Worm (Caenorhabditis elegans) whole organism, young adult: ENCODE results near the gene C23F12.9.

Experiments
- B0261.1 ChIP-seq: sonication (generic microtip); optimal IDR thresholded peaks from 2 replicates; lab custom pipeline; 2016; ENCODE audit warnings: mild to moderate bottlenecking, missing genetic modification characterization, moderate library complexity, missing compliant biosample characterization
- B0336.3 ChIP-seq: fragments of 200-800 bp; sonication (Bioruptor generic); IDR thresholded peaks from 2 replicates; pipeline ENCODE4 v1.3.6; 2022; ENCODE audit warnings: missing genetic modification characterization, missing compliant biosample characterization
- C17E4.6 ChIP-seq: fragments of 200-800 bp; sonication (Bioruptor generic); IDR thresholded peaks from 2 replicates; pipeline ENCODE4 v1.3.6; 2022; ENCODE audit warnings: missing genetic modification reagents, missing genetic modification characterization, missing compliant biosample characterization
- F22D6.2 ChIP-seq: sonication (generic microtip); optimal IDR thresholded peaks from 2 replicates; lab custom pipeline; 2016; ENCODE audit warnings: mild to moderate bottlenecking, missing genetic modification characterization, missing compliant biosample characterization
- F37B4.10 ChIP-seq: fragments of 200-800 bp; sonication (Bioruptor generic); IDR thresholded peaks from 2 replicates; pipeline ENCODE4 v1.3.6; 2022; ENCODE audit warnings: missing genetic modification characterization, missing compliant biosample characterization
- F39B2.1 ChIP-seq: fragments of 200-800 bp; sonication (Bioruptor generic); IDR thresholded peaks from 2 replicates; pipeline ENCODE4 v1.3.6; 2022; ENCODE audit warnings: missing genetic modification reagents, missing genetic modification characterization, missing compliant biosample characterization
- F52B5.7 ChIP-seq: sonication (generic microtip); optimal IDR thresholded peaks from 2 replicates; lab custom pipeline; 2016; ENCODE audit warnings: mild to moderate bottlenecking, missing genetic modification characterization, missing compliant biosample characterization
- K12H6.12 ChIP-seq: fragments of 200-800 bp; sonication (Bioruptor generic); optimal IDR thresholded peaks from 2 replicates; lab custom pipeline; 2018; ENCODE audit warnings: mild to moderate bottlenecking, missing genetic modification characterization, missing compliant biosample characterization
- Y53G8AR.9 ChIP-seq: fragments of 200-800 bp; sonication (Bioruptor generic); conservative IDR thresholded peaks from 2 replicates; pipeline ENCODE4 v1.3.6; 2022; ENCODE audit warnings: missing genetic modification reagents, missing genetic modification characterization, missing compliant biosample characterization
- Y79H2A.3 ChIP-seq: fragments of 200-800 bp; sonication (Bioruptor generic); conservative IDR thresholded peaks from 2 replicates; pipeline ENCODE4 v1.3.6; 2022; ENCODE audit warnings: missing genetic modification reagents, missing genetic modification characterization, missing compliant biosample characterization
- akir-1 ChIP-seq: fragments of 200-800 bp; sonication (Bioruptor generic); optimal IDR thresholded peaks from 2 replicates; lab custom pipeline; 2018; ENCODE audit warnings: mild to moderate bottlenecking, missing genetic modification characterization, moderate library complexity, missing compliant biosample characterization
- ccch-3 ChIP-seq: fragments of 200-800 bp; sonication (Bioruptor generic); optimal IDR thresholded peaks from 2 replicates; lab custom pipeline; 2018; ENCODE audit warnings: mild to moderate bottlenecking, missing genetic modification characterization, missing compliant biosample characterization
- cebp-1 ChIP-seq, 2 experiments: fragments of 200-800 bp in 1 of 2; sonication (Bioruptor generic) in 1 of 2; sonication (generic microtip) in 1 of 2; IDR thresholded peaks in 1 of 2; optimal IDR thresholded peaks in 1 of 2; 2 replicates each; pipeline versions ENCODE4 v1.3.6 to Lab custom; 2017 to 2022; ENCODE audit warnings: missing compliant biosample characterization in 2 of 2, missing genetic modification characterization in 2 of 2, mild to moderate bottlenecking in 1 of 2, missing genetic modification reagents in 1 of 2, moderate library complexity in 1 of 2
- dpff-1 ChIP-seq: sonication (generic microtip); optimal IDR thresholded peaks from 2 replicates; lab custom pipeline; 2017; ENCODE audit warnings: mild to moderate bottlenecking, missing genetic modification characterization, missing compliant biosample characterization
- lin-26 ChIP-seq: fragments of 200-800 bp; sonication (Bioruptor generic); IDR thresholded peaks from 2 replicates; pipeline ENCODE4 v1.3.6; 2022; ENCODE audit warnings: missing genetic modification reagents, missing genetic modification characterization, missing compliant biosample characterization
- lin-40 ChIP-seq: sonication (generic microtip); optimal IDR thresholded peaks from 2 replicates; lab custom pipeline; 2016; ENCODE audit warnings: missing genetic modification characterization, mild to moderate bottlenecking, missing compliant biosample characterization, missing genotype, missing genetic modification reagents
- lsy-27 ChIP-seq: sonication (generic microtip); optimal IDR thresholded peaks from 2 replicates; lab custom pipeline; 2017; ENCODE audit warnings: missing genetic modification characterization, mild to moderate bottlenecking, missing compliant biosample characterization, antibody characterized with exemption, missing genotype, borderline replicate concordance; ENCODE audit not compliant: insufficient read depth
- madf-10 ChIP-seq: sonication (generic microtip); optimal IDR thresholded peaks from 2 replicates; lab custom pipeline; 2016; ENCODE audit warnings: mild to moderate bottlenecking, missing genetic modification characterization, missing compliant biosample characterization
- madf-6 ChIP-seq: fragments of 200-800 bp; sonication (Bioruptor generic); IDR thresholded peaks from 2 replicates; pipeline ENCODE4 v1.3.6; 2022; ENCODE audit warnings: missing genetic modification reagents, missing genetic modification characterization, missing compliant biosample characterization
- mcd-1 ChIP-seq: fragments of 200-800 bp; sonication (Bioruptor generic); IDR thresholded peaks from 2 replicates; pipeline ENCODE4 v1.3.6; 2022; ENCODE audit warnings: missing genetic modification reagents, missing genetic modification characterization, missing compliant biosample characterization
- mes-4 ChIP-seq: sonication (generic microtip); optimal IDR thresholded peaks from 2 replicates; lab custom pipeline; 2016; ENCODE audit warnings: missing genotype, missing genetic modification characterization, missing compliant biosample characterization
- mxl-1 ChIP-seq: sonication (generic microtip); optimal IDR thresholded peaks from 2 replicates; lab custom pipeline; 2016; ENCODE audit warnings: missing genetic modification characterization, missing compliant biosample characterization
- nfya-2 ChIP-seq: fragments of 200-800 bp; sonication (Bioruptor generic); IDR thresholded peaks from 2 replicates; pipeline ENCODE4 v1.3.6; 2022; ENCODE audit warnings: missing genetic modification reagents, missing genetic modification characterization, missing compliant biosample characterization
- nhr-179 ChIP-seq: sonication (generic microtip); optimal IDR thresholded peaks from 2 replicates; lab custom pipeline; 2016; ENCODE audit warnings: mild to moderate bottlenecking, missing genetic modification characterization, missing compliant biosample characterization
- nhr-90 ChIP-seq: sonication (generic microtip); optimal IDR thresholded peaks from 2 replicates; lab custom pipeline; 2016; ENCODE audit warnings: missing genotype, mild to moderate bottlenecking, missing genetic modification characterization, missing compliant biosample characterization
- rec-8 ChIP-seq, 2 experiments: sonication (generic microtip); optimal IDR thresholded peaks; 2 replicates each; lab custom pipeline; 2016; ENCODE audit warnings: mild to moderate bottlenecking in 2 of 2, missing genetic modification characterization in 2 of 2, missing genetic modification reagents in 2 of 2, missing genotype in 2 of 2, missing biosample characterization in 1 of 2, missing compliant biosample characterization in 1 of 2, moderate library complexity in 1 of 2
- snpc-1.1 ChIP-seq: sonication (generic microtip); optimal IDR thresholded peaks from 2 replicates; lab custom pipeline; 2017; ENCODE audit warnings: missing genetic modification characterization, mild to moderate bottlenecking, missing compliant biosample characterization, antibody characterized with exemption, moderate library complexity, missing genotype, missing genetic modification reagents; ENCODE audit not compliant: insufficient read depth
- snpc-3.4 ChIP-seq: sonication (generic microtip); optimal IDR thresholded peaks from 2 replicates; lab custom pipeline; 2017; ENCODE audit warnings: missing genetic modification characterization, mild to moderate bottlenecking, missing compliant biosample characterization, antibody characterized with exemption, moderate library complexity, missing genotype, missing genetic modification reagents
- somi-1 ChIP-seq: fragments of 200-800 bp; sonication (Bioruptor generic); optimal IDR thresholded peaks from 2 replicates; lab custom pipeline; 2018; ENCODE audit warnings: mild to moderate bottlenecking, missing genetic modification characterization, missing compliant biosample characterization
- unc-130 ChIP-seq: sonication (generic microtip); optimal IDR thresholded peaks from 2 replicates; lab custom pipeline; 2016; ENCODE audit warnings: missing genetic modification reagents, missing genetic modification characterization, missing compliant biosample characterization
- unc-62 ChIP-seq: fragments of 150-350 bp; optimal IDR thresholded peaks from 2 replicates; lab custom pipeline; 2014; ENCODE audit warnings: missing biosample characterization, missing genetic modification reagents, missing genetic modification characterization
- xnd-1 ChIP-seq: sonication (generic microtip); optimal IDR thresholded peaks from 2 replicates; lab custom pipeline; 2016; ENCODE audit warnings: missing genotype, missing genetic modification reagents, missing genetic modification characterization, missing compliant biosample characterization
- zfh-2 ChIP-seq: fragments of 200-800 bp; sonication (Bioruptor generic); conservative IDR thresholded peaks from 2 replicates; pipeline ENCODE4 v1.3.6; 2022; ENCODE audit warnings: missing genetic modification reagents, missing genetic modification characterization, missing compliant biosample characterization
- ztf-18 ChIP-seq: sonication (generic microtip); optimal IDR thresholded peaks from 2 replicates; lab custom pipeline; 2016; ENCODE audit warnings: missing genotype, mild to moderate bottlenecking, missing genetic modification characterization, missing compliant biosample characterization
- ztf-22 ChIP-seq: fragments of 200-800 bp; sonication (Bioruptor generic); optimal IDR thresholded peaks from 2 replicates; lab custom pipeline; 2018; ENCODE audit warnings: mild to moderate bottlenecking, missing genetic modification characterization, moderate library complexity, missing compliant biosample characterization
- ztf-26 ChIP-seq: sonication (generic microtip); optimal IDR thresholded peaks from 2 replicates; lab custom pipeline; 2017; ENCODE audit warnings: missing genetic modification characterization, missing compliant biosample characterization
- ztf-28 ChIP-seq: fragments of 200-800 bp; sonication (Bioruptor generic); IDR thresholded peaks from 2 replicates; pipeline ENCODE4 v1.3.6; 2022; ENCODE audit warnings: missing genetic modification reagents, missing genetic modification characterization, missing compliant biosample characterization

C23F12.9 gene

ce11 chrX:9401963-9402362 lies 8.1 kb downstream of the C23F12.9 start:
- TF ChIP-seq Y53G8AR.9 = no peak
- TF ChIP-seq F22D6.2 (tag; lab: Kevin White, UChicago) = no peak
- TF ChIP-seq lin-26 (GFP tag; lab: Robert Waterston, UW) = no peak
- TF ChIP-seq ztf-22 (GFP tag; lab: Kevin White, UChicago) = no peak
- no peak for TF ChIP-seq B0336.3 (GFP tag; lab: Robert Waterston, UW)
- no peak for TF ChIP-seq F37B4.10 (GFP tag; lab: Robert Waterston, UW)
- no peak for TF ChIP-seq nhr-179 (tag; lab: Kevin White, UChicago)
- TF ChIP-seq B0261.1 = no peak
- TF ChIP-seq zfh-2 (GFP tag; lab: Robert Waterston, UW) = no peak
- TF ChIP-seq, all 124 proteins: peak for 0

DNA sequence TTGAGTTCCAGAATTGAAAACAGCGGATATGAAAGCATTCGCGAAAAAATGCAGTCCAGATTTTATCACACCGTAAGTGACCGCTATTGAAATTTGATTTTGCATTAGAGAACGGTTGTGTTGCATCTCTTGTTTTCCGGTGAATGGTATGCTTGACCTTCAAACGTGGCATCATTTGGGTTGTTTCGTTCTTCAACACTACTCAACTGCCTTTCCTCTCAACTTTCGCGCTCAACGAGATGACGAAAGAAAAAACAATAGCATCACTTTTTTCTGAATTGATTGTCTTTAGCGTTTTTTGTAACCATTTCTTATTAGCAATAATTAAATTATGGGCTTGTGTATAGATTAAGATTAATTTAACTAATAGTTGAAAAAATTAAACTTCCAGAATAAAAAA lies 8.6 kb downstream of the C23F12.9 start:
- TF ChIP-seq rec-8 (tag; optimal IDR thresholded peaks at IDR 0.05; lab: Kevin White, UChicago) (no peak), lsy-27 (no peak), nhr-90 (tag; lab: Kevin White, UChicago) (no peak), mxl-1 (tag; lab: Kevin White, UChicago) (no peak), C17E4.6 (GFP tag; lab: Robert Waterston, UW) (no peak), madf-10 (tag; lab: Kevin White, UChicago) (no peak), mes-4 (no peak), mcd-1 (GFP tag; lab: Robert Waterston, UW) (no peak), ztf-28 (GFP tag; lab: Robert Waterston, UW) (no peak), madf-6 (GFP tag; lab: Robert Waterston, UW) (no peak), F39B2.1 (GFP tag; lab: Robert Waterston, UW) (no peak), snpc-3.4 (no peak), ccch-3 (GFP tag; lab: Kevin White, UChicago) (no peak)

DNA sequence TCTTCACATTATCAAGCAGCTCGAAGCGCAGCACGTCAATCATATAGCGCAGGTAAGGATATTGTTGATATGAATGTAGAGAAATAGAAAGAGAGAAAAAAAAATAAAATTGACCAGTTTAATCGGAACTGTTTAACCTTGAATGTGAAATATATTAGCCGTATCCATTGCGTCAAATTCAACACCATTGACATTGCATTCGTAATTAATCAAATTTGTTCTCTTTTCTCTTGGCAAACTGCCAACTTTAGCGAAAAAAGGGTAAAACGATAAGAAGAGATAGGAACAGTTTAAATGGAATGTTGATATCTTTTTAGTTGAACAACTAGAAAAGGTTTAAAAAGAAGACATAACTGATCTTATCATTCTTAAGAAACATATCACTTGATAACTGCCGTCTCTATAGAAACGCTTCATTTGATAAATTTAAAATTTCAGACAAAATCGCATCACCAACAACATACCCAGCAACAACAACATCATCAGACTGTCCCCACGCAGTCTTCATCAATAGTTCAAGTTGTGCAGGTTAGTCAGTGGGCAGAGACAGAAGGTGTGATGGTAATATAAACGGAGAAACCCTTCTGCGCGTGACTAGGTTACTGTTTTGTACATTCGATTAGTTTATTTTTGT lies 9.9 kb downstream of the C23F12.9 start:
- TF ChIP-seq somi-1 (GFP tag; lab: Kevin White, UChicago) = peak; percentile 38
- TF ChIP-seq mcd-1 (GFP tag; lab: Robert Waterston, UW) = no peak
- TF ChIP-seq ztf-22 (GFP tag; lab: Kevin White, UChicago) = no peak
- TF ChIP-seq ztf-26 = peak; percentile 3
- TF ChIP-seq lin-40 (tag; lab: Kevin White, UChicago) = peak; percentile 10
- no peak for TF ChIP-seq nfya-2 (GFP tag; lab: Robert Waterston, UW)
- TF ChIP-seq ztf-18 (tag; lab: Kevin White, UChicago) = no peak
- TF ChIP-seq xnd-1 = no peak
- no peak for TF ChIP-seq cebp-1 (GFP tag; IDR thresholded peaks at IDR 0.05; lab: Robert Waterston, UW)
- no peak for TF ChIP-seq cebp-1 (tag; optimal IDR thresholded peaks at IDR 0.05; lab: Kevin White, UChicago)
- no peak for TF ChIP-seq akir-1 (GFP tag; lab: Kevin White, UChicago)
- no peak for TF ChIP-seq unc-62
- TF ChIP-seq K12H6.12 = no peak
- no peak for TF ChIP-seq lsy-27
- no peak for TF ChIP-seq F52B5.7 (tag; lab: Kevin White, UChicago)
- no peak for TF ChIP-seq snpc-1.1 (tag; lab: Kevin White, UChicago)
- TF ChIP-seq madf-10 (tag; lab: Kevin White, UChicago) = no peak
- TF ChIP-seq Y79H2A.3 = no peak
- no peak for TF ChIP-seq B0261.1
- no peak for TF ChIP-seq unc-130 (GFP tag; lab: Kevin White, UChicago)
- TF ChIP-seq dpff-1 (tag; lab: Kevin White, UChicago) = no peak
- TF ChIP-seq ztf-28 (GFP tag; lab: Robert Waterston, UW) = no peak
